Worm (Caenorhabditis elegans): ENCODE data around the gene sri-26.
"Not testable (repeated sequence)": the region's sequence is repeated elsewhere in the genome, so short reads cannot be mapped to it uniquely, and the experiment has no call there.

Gene sri-26

DNA sequence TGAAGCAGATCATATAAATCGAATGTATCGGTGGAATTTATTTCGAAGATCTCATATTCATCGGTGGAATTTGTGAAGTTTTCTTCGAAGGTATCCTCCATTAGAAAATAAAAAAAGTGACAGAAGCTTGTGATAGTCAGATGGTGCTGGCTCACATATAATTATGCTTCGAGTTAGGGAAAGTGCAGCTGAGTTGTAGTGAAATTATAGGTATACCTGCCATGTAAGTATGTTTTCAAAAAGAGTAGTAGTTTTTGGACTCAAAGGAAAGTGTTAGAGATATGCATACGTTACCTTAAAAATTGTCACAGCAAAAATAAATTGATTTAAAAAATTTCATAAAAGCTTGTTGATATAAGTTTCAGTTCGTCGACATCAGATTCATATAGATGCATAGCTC lies 24.9 kb downstream of the sri-26 start, which contains the start of gene srw-11:
TSS of gene srw-11 (minus strand) at position 101 of the 400 bp plus-strand sequence.
- TF ChIP-seq him-1 (tag; optimal IDR thresholded peaks at IDR 0.05) (no peak), W03F9.2 (tag; optimal IDR thresholded peaks at IDR 0.05) (no peak), dao-5 (tag; optimal IDR thresholded peaks at IDR 0.05) (no peak)

DNA sequence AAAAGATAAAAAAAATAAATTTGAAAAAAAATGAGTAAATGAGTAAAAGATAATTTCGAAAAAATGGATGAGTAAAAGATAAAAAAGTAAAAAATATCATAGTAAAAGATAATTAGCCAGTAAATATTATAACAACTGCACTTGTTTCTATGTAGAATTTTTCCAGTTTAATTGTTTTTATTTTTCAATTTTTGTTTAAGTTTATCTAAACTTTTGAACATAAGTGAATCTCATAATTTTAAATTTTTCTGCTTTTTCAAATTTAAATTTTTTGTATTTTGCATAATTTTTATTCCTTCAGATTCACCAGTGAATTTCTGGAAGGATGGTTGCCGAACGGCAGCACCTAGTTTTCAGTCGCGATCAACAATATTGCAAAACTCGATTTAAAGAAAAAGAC lies 26.0 kb downstream of the sri-26 start, which contains the start of gene chil-12:
TSS of gene chil-12 (plus strand) at position 301 of the 400 bp plus-strand sequence.
- TF ChIP-seq W03F9.2 (tag; optimal IDR thresholded peaks at IDR 0.05) (no peak), him-1 (tag; optimal IDR thresholded peaks at IDR 0.05) (no peak), dao-5 (tag; optimal IDR thresholded peaks at IDR 0.05) (no peak)

DNA sequence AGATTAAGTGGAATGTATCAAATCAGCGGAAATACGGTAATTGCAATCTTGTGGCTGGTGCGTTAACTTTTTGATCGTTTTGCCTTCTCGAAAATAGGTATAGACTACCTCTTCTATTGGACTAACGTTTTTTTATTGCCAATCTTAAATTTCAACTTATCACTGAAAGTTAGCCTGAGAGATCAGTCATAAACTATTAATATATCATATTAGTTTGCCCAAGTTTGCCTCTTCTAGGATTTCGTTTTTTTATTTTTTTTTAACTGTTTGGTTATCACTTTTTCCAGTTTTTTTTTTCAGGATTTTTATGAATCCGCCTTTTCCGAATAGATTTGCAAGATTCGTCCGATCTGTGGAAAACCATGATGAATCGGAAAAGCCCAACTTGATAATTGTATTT lies 29.2 kb downstream of the sri-26 start, which contains the start of gene kin-30:
TSS of gene kin-30 (plus strand) at position 301 of the 400 bp plus-strand sequence.
- no peak for TF ChIP-seq W03F9.2 (tag; optimal IDR thresholded peaks at IDR 0.05)
- TF ChIP-seq him-1 (tag; optimal IDR thresholded peaks at IDR 0.05) = no peak
- TF ChIP-seq dao-5 (tag; optimal IDR thresholded peaks at IDR 0.05) = no peak

DNA sequence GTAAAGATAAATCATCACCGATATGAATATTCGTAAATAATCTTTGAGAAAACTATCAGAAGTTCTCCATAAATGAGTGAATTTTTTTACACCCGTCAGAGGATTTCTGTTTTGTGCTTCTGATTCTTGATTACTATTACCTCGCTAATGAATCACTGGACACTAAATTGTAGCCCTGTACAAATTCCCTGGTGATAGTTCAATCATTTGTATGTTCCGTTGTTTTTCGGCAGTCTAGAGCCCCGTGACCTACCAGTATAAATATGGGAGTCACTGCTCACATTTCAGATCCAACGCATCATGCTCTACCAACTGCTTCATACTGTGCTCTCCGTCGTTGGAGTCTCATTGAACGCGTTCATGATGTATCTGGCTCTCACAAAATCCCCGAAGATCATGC lies 35.0 kb downstream of the sri-26 start, which contains the start of gene srd-28:
TSS of gene srd-28 (plus strand) at position 301 of the 400 bp plus-strand sequence.
- TF ChIP-seq dao-5, W03F9.2, him-1 (tag; optimal IDR thresholded peaks at IDR 0.05): not testable (repeated sequence)

DNA sequence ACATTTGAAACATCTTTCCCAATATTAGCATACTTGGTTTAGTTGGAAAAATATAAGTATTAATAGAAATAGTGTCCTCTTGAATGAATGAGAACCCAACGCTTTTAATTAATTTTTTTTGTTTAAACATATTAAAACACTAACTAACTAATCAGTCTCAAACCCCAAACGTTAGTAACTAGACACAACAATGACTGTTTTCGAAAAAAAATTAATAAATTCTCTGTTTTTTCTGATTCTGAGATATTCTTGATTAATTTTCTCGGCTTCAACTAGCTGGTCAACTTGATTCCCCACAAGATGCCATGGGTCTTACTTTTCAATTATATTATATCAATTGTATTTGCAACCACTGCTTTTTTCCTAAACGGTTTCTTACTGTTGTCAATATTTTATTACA lies 36.8 kb downstream of the sri-26 start, which contains the start of gene srbc-76:
TSS of gene srbc-76 (plus strand) at position 301 of the 400 bp plus-strand sequence.
- TF ChIP-seq W03F9.2 (tag; optimal IDR thresholded peaks at IDR 0.05) (no peak), him-1 (tag; optimal IDR thresholded peaks at IDR 0.05) (no peak), dao-5 (tag; optimal IDR thresholded peaks at IDR 0.05) (no peak)

DNA sequence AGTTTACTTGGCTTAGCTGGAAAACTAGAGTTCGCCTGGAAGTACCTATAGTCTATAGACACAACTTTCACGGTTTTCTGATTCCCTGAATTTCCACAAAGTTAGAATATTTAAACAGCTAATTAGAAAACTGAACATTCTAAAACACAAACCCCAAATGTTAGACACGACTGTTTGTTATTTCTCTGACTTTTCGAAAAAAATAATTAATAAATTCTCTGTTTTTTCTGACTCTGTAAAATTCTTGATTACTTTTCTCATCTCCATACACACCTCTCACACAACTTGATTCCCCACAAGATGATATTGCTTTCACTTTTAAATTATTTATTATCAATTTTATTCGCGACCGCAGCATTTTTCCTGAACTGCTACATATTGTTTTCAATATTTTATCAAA lies 38.3 kb downstream of the sri-26 start, which contains the start of gene srbc-75:
TSS of gene srbc-75 (plus strand) at position 301 of the 400 bp plus-strand sequence.
- TF ChIP-seq him-1 (tag; optimal IDR thresholded peaks at IDR 0.05) (no peak), dao-5 (tag; optimal IDR thresholded peaks at IDR 0.05) (no peak), W03F9.2 (tag; optimal IDR thresholded peaks at IDR 0.05) (no peak)

DNA sequence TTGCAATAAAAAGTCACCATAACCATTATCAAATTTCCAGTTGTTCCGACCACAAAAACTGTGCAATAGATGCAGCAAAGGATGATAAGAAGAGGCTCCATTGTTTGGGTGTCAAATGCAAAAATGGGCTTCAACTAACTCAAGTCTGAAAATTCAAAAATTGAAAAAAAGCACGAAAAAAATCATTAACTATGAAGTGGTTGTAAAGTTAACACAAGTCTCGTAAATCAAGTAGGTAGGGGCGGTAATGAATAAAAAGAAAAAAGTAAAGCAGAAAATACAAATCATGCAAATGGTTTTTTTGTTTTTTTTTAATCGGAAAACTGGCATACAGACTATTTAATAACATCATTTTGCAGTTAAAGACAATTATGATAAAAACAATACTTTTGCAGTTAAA lies 41.4 kb downstream of the sri-26 start, which contains the start of gene srsx-39:
TSS of gene srsx-39 (minus strand) at position 101 of the 400 bp plus-strand sequence.
- not testable (repeated sequence) for TF ChIP-seq dao-5, W03F9.2, him-1 (tag; optimal IDR thresholded peaks at IDR 0.05)

DNA sequence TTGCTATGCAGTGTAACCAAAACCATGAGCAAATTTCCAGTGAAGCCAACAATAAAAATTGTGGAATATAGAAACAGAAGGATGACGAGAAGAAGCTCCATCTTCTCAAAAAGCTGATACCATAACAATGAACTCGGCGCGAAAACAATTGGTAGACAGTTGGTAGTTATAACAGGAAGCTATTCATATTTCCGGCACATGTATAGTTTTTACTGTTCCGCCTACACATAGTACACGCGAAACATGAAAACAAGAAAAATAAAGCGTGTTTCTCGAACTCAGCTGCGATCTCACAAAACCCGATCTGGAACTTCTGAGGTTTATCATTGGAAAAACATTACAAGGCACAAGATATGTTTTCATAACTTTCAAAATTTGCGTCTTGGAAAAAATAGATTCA lies 43.8 kb downstream of the sri-26 start, which contains the start of gene srsx-37:
TSS of gene srsx-37 (minus strand) at position 101 of the 400 bp plus-strand sequence.
- TF ChIP-seq him-1 (tag; optimal IDR thresholded peaks at IDR 0.05) (no peak), W03F9.2 (tag; optimal IDR thresholded peaks at IDR 0.05) (no peak), dao-5 (tag; optimal IDR thresholded peaks at IDR 0.05) (no peak)

DNA sequence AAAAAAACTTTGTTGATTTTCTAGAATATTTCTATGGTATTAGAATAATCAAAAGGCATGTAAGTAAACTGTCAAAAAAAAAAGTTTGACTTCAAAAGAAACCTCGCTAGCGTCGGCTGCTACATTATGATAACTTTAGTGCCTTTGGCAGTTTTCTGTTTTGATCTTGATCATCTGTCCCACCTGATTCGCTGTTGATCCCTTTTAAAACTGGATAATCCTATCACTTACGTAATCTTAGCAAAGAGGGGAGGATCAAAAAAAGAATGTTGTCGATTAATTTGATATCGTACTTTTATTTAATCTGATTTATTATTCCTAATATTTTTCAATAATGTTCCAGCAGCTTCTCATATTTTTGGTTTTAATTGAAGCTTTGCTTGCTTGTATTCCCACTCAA lies 44.6 kb downstream of the sri-26 start, which contains the start of gene M01B2.8:
TSS of gene M01B2.8 (plus strand) at position 301 of the 400 bp plus-strand sequence.
- TF ChIP-seq W03F9.2 (tag; optimal IDR thresholded peaks at IDR 0.05) (no peak), him-1 (tag; optimal IDR thresholded peaks at IDR 0.05) (no peak), dao-5 (tag; optimal IDR thresholded peaks at IDR 0.05) (no peak)

DNA sequence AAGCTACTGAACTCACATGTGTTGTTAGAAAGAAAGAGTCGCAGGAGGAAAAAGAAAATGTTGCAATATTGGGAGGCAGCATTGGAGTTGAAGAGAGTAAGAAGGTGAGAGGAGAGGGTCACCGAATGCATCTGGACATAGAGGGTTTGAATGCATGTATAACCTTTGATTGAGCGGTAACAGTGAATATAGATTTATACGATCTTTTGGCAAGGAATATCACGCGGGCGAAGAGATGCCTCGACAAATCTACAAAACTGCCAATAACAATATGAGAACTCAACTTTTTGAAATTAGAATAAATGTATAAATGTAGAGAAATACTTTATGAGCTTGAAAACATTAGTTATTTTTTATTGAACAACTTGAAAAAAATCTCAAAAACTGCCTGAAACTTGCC lies 47.1 kb downstream of the sri-26 start, which contains the start of gene M01B2.10:
TSS of gene M01B2.10 (minus strand) at position 101 of the 400 bp plus-strand sequence.
- not testable (repeated sequence) for TF ChIP-seq dao-5, him-1, W03F9.2 (tag; optimal IDR thresholded peaks at IDR 0.05)

DNA sequence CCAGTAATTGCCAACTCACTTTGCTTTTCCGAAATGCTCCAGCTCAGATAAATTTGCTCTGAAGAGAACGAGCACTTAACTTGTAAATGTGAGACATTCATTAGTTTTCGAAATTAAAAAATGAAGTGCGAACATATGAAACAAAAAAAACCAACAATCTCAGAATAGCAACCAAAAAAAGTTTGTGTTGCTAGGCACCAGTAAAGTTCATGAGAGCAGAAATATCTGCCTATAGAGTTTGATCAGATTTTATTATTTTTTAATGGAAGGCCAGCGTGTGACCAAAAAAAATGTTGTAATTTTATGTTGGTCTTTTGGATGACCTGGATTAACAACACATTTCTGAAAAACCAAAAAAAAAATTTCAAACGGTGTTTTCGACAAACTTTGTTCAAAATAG lies 48.9 kb downstream of the sri-26 start, which contains the start of gene M01B2.12:
TSS of gene M01B2.12 (minus strand) at position 101 of the 400 bp plus-strand sequence.
- no peak for TF ChIP-seq him-1 (tag; optimal IDR thresholded peaks at IDR 0.05)
- no peak for TF ChIP-seq dao-5 (tag; optimal IDR thresholded peaks at IDR 0.05)
- TF ChIP-seq W03F9.2 (tag; optimal IDR thresholded peaks at IDR 0.05) = no peak

DNA sequence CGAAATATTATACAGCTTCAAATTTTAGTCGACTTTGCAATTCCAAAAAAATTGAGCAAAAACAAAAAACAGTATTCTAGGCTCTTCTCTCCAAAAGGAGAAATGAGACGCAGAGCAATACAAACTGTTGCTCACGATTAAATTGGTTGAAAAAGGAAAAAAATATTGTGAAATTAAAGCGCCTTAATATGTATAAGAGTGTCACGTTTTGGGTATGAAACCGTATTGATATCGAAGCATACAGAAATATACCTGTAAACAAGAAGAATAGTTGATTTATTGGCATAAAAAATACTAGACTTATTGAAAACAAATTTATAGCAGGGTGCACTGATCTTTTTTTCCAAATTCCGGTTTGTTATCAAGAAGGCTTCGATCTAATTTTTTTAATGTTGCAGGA lies 50.5 kb downstream of the sri-26 start, which contains the start of gene M01B2.13:
TSS of gene M01B2.13 (minus strand) at position 101 of the 400 bp plus-strand sequence.
- TF ChIP-seq him-1 (tag; optimal IDR thresholded peaks at IDR 0.05) = no peak
- no peak for TF ChIP-seq W03F9.2 (tag; optimal IDR thresholded peaks at IDR 0.05)
- TF ChIP-seq dao-5 (tag; optimal IDR thresholded peaks at IDR 0.05) = no peak

All from whole organism, L4/young adult.